Worm (Caenorhabditis elegans): ENCODE data around the gene F57G12.1.

ce11 chrX:12162659-12163058 is 8.8 kb downstream of the F57G12.1 start:
- TF ChIP-seq repo-1 (tag; optimal IDR thresholded peaks at IDR 0.05) (no peak), Y56A3A.18 (GFP tag; IDR thresholded peaks at IDR 0.05) (no peak), C06A6.2 (GFP tag; conservative IDR thresholded peaks at IDR 0.05) (no peak), T26A5.8 (tag; optimal IDR thresholded peaks at IDR 0.05) (no peak), somi-1 (GFP tag; optimal IDR thresholded peaks at IDR 0.05) (no peak), B0035.1 (tag; optimal IDR thresholded peaks at IDR 0.05) (no peak), F39B2.1 (GFP tag; IDR thresholded peaks at IDR 0.05) (no peak), snpc-1.1 (tag; optimal IDR thresholded peaks at IDR 0.05; ENCODE audit: insufficient read depth) (no peak), pha-4 (tag; optimal IDR thresholded peaks at IDR 0.05) (no peak), tlf-1 (GFP tag; optimal IDR thresholded peaks at IDR 0.05) (no peak), Y79H2A.3 (GFP tag; conservative IDR thresholded peaks at IDR 0.05) (no peak), nfya-1 (tag; optimal IDR thresholded peaks at IDR 0.05; ENCODE audit: borderline replicate concordance, insufficient read depth) (no peak), nhr-120 (GFP tag; IDR thresholded peaks at IDR 0.05) (no peak), cebp-2 (GFP tag; IDR thresholded peaks at IDR 0.05) (no peak)
